Worm (Caenorhabditis elegans) whole organism, L1 larva: ENCODE data around the gene M04D8.8.
"Not testable (repeated sequence)": the region's sequence is repeated elsewhere in the genome, so short reads cannot be mapped to it uniquely, and the experiment has no call there.

Source experiments
- C04F5.9 ChIP-seq: sonication (generic microtip); optimal IDR thresholded peaks from 2 replicates; lab custom pipeline; 2016; ENCODE audit warnings: missing genetic modification characterization, missing compliant biosample characterization
- Y116A8C.19 ChIP-seq: sonication (generic microtip); optimal IDR thresholded peaks from 2 replicates; lab custom pipeline; 2016; ENCODE audit warnings: missing compliant biosample characterization, missing genetic modification characterization, borderline replicate concordance
- aha-1 ChIP-seq: fragments of 150-350 bp; optimal IDR thresholded peaks from 2 replicates; lab custom pipeline; 2014; ENCODE audit warnings: missing biosample characterization, missing genetic modification characterization
- aly-2 ChIP-seq: fragments of 150-350 bp; optimal IDR thresholded peaks from 2 replicates; lab custom pipeline; 2014; ENCODE audit warnings: missing biosample characterization, missing genetic modification characterization
- ama-1 ChIP-seq: fragments of 150-350 bp; optimal IDR thresholded peaks from 2 replicates; lab custom pipeline; 2014
- blmp-1 ChIP-seq: fragments of 150-350 bp; optimal IDR thresholded peaks from 2 replicates; lab custom pipeline; 2014; ENCODE audit warnings: missing biosample characterization, missing genetic modification characterization
- ceh-88 ChIP-seq: fragments of 200-800 bp; sonication (Bioruptor generic); IDR thresholded peaks from 2 replicates; pipeline ENCODE4 v1.3.6; 2022; ENCODE audit warnings: missing genetic modification characterization, missing compliant biosample characterization
- egl-27 ChIP-seq, 2 experiments: fragments of 150-350 bp in 1 of 2; sonication (generic microtip); optimal IDR thresholded peaks; 3 replicates each; lab custom pipeline; 2017 to 2018; ENCODE audit warnings: missing biosample characterization in 2 of 2, missing genetic modification characterization in 2 of 2, missing genetic modification reagents in 2 of 2
- elt-2 ChIP-seq: sonication (generic microtip); optimal IDR thresholded peaks from 2 replicates; lab custom pipeline; 2016; ENCODE audit warnings: missing genetic modification characterization, mild to moderate bottlenecking, inconsistent platforms, missing compliant biosample characterization, missing genetic modification reagents
- fkh-8 ChIP-seq: sonication (generic microtip); optimal IDR thresholded peaks from 2 replicates; lab custom pipeline; 2016; ENCODE audit warnings: mild to moderate bottlenecking, missing genetic modification characterization, missing compliant biosample characterization
- hlh-17 ChIP-seq: fragments of 200-800 bp; sonication (Bioruptor generic); optimal IDR thresholded peaks from 2 replicates; lab custom pipeline; 2018; ENCODE audit warnings: missing genetic modification characterization, mild to moderate bottlenecking, missing compliant biosample characterization, moderate library complexity, borderline replicate concordance
- hpl-2 ChIP-seq: fragments of 150-350 bp; optimal IDR thresholded peaks from 2 replicates; lab custom pipeline; 2014; ENCODE audit warnings: missing biosample characterization, missing genetic modification reagents, missing genetic modification characterization
- isw-1 ChIP-seq: fragments of 200-800 bp; sonication (Bioruptor generic); IDR thresholded peaks from 2 replicates; pipeline ENCODE4 v1.3.6; 2022; ENCODE audit warnings: missing genetic modification characterization, missing compliant biosample characterization
- mab-9 ChIP-seq: fragments of 200-800 bp; sonication (Bioruptor generic); IDR thresholded peaks from 2 replicates; pipeline ENCODE4 v1.3.6; 2022; ENCODE audit warnings: missing genetic modification reagents, missing genetic modification characterization, missing compliant biosample characterization
- mep-1 ChIP-seq: fragments of 150-350 bp; optimal IDR thresholded peaks from 2 replicates; lab custom pipeline; 2014; ENCODE audit warnings: missing biosample characterization, missing genetic modification characterization
- nhr-12 ChIP-seq: sonication (generic microtip); optimal IDR thresholded peaks from 2 replicates; lab custom pipeline; 2017; ENCODE audit warnings: missing biosample characterization, missing genetic modification characterization
- nhr-19 ChIP-seq: fragments of 200-800 bp; sonication (Bioruptor generic); conservative IDR thresholded peaks from 2 replicates; pipeline ENCODE4 v1.3.6; 2022; ENCODE audit warnings: missing genetic modification characterization, missing compliant biosample characterization
- nhr-20 ChIP-seq: sonication (generic microtip); optimal IDR thresholded peaks from 2 replicates; lab custom pipeline; 2016; ENCODE audit warnings: mild to moderate bottlenecking, missing genetic modification characterization, missing compliant biosample characterization
- nhr-47 ChIP-seq: sonication (generic microtip); optimal IDR thresholded peaks from 2 replicates; lab custom pipeline; 2016; ENCODE audit warnings: mild to moderate bottlenecking, missing genetic modification characterization, moderate library complexity, missing compliant biosample characterization
- nhr-71 ChIP-seq: sonication (generic microtip); optimal IDR thresholded peaks from 2 replicates; lab custom pipeline; 2016; ENCODE audit warnings: mild to moderate bottlenecking, missing genetic modification characterization, moderate library complexity, missing compliant biosample characterization
- nhr-76 ChIP-seq: sonication (generic microtip); optimal IDR thresholded peaks from 2 replicates; lab custom pipeline; 2017; ENCODE audit warnings: missing biosample characterization, missing genetic modification characterization
- nhr-84 ChIP-seq: sonication (generic microtip); optimal IDR thresholded peaks from 2 replicates; lab custom pipeline; 2017; ENCODE audit warnings: missing biosample characterization, missing genetic modification characterization
- pag-3 ChIP-seq: sonication (generic microtip); optimal IDR thresholded peaks from 2 replicates; lab custom pipeline; 2017; ENCODE audit warnings: missing genetic modification characterization, mild to moderate bottlenecking, missing compliant biosample characterization, antibody characterized with exemption, borderline replicate concordance; ENCODE audit not compliant: insufficient read depth
- pqm-1 ChIP-seq: sonication (generic microtip); optimal IDR thresholded peaks from 3 replicates; lab custom pipeline; 2017; ENCODE audit warnings: missing biosample characterization, missing genetic modification characterization
- snu-23 ChIP-seq: sonication (generic microtip); optimal IDR thresholded peaks from 2 replicates; lab custom pipeline; 2016; ENCODE audit warnings: missing genetic modification characterization, missing compliant biosample characterization
- swsn-7 ChIP-seq: sonication (generic microtip); optimal IDR thresholded peaks from 2 replicates; lab custom pipeline; 2016; ENCODE audit warnings: missing genetic modification characterization, missing compliant biosample characterization
- tbx-2 ChIP-seq: sonication (generic microtip); optimal IDR thresholded peaks from 2 replicates; lab custom pipeline; 2016; ENCODE audit warnings: missing genetic modification characterization, missing compliant biosample characterization
- unc-130 ChIP-seq: fragments of 150-350 bp; optimal IDR thresholded peaks from 2 replicates; lab custom pipeline; 2017; ENCODE audit warnings: missing biosample characterization, missing genetic modification characterization, inconsistent platforms
- unc-62 ChIP-seq: fragments of 150-350 bp; optimal IDR thresholded peaks from 2 replicates; lab custom pipeline; 2014; ENCODE audit warnings: missing biosample characterization, missing genetic modification reagents, missing genetic modification characterization
- unc-86 ChIP-seq: sonication (generic microtip); optimal IDR thresholded peaks from 2 replicates; lab custom pipeline; 2016; ENCODE audit warnings: missing genetic modification characterization, missing compliant biosample characterization
- unc-98 ChIP-seq: fragments of 200-800 bp; sonication (Bioruptor generic); IDR thresholded peaks from 2 replicates; pipeline ENCODE4 v1.3.6; 2022; ENCODE audit warnings: missing genetic modification characterization, missing compliant biosample characterization
- vab-15 ChIP-seq: sonication (generic microtip); optimal IDR thresholded peaks from 2 replicates; lab custom pipeline; 2017; ENCODE audit warnings: missing genotype, mild to moderate bottlenecking, missing genetic modification characterization, missing compliant biosample characterization
- ztf-11 ChIP-seq, 2 experiments: sonication (generic microtip); optimal IDR thresholded peaks; 2 replicates each; lab custom pipeline; 2016 to 2017; ENCODE audit warnings: missing genetic modification characterization in 2 of 2, missing biosample characterization in 1 of 2, missing compliant biosample characterization in 1 of 2

M04D8.8 gene

DNA sequence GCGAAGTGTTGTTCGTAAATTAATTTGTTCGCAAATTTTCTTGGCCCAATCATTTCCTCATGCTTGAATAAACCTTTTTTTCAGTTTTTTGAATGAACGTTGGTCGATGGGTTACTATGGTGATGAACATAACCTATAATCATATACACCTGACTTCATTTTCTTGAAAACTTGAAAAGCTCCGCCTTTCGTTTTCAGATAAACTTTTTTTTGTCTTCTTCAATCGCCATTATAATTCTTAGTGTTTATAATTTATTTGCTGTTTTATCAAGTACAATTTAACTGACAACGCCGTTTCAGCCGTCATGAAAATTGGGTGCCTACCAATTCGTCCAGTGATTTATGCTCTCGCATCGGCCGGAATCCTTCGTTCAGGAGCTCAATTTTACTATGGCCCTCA lies 3.2 kb downstream of the M04D8.8 start, which contains the start of gene M04D8.7:
TSS of gene M04D8.7 (plus strand) at position 301 of the 400 bp plus-strand sequence.
- TF ChIP-seq ztf-11 (tag; optimal IDR thresholded peaks at IDR 0.05; lab: Kevin White, UChicago) (no peak), fkh-8 (tag; lab: Kevin White, UChicago) (peak; percentile 41), nhr-71 (tag; lab: Kevin White, UChicago) (peak; percentile 12), elt-2 (tag; lab: Kevin White, UChicago) (no peak)

ce11 chrIII:10040013-10040412 lies 6.0 kb downstream of the M04D8.8 start, which contains the start of gene T16G12.7:
TSS of gene T16G12.7 (minus strand) at chrIII:10040113.
- TF ChIP-seq unc-86 (tag; lab: Kevin White, UChicago) (no peak), aly-2 (tag; lab: Kevin White, UChicago) (no peak), hpl-2 (GFP tag; lab: Kevin White, UChicago) (no peak), ceh-88 (GFP tag; lab: Robert Waterston, UW) (no peak), C04F5.9 (no peak)

DNA sequence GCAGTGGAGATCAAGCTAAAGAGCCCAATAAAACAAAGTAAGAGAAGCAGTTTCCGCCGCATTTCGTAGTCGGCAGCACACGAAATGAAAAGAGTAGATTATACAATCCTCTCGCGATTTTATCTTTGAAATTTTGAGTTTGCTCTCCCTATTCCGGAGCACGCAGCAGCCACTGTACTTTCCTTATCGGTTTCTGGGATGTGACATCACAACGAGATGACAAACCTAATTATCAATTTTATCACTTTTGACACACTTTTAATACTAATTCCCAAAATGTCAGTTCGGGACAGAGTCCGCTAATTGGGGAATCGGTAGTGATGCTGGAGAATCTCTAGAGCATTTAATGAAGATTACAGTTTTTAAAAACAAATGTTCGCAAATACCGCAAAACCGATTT lies 15.7 kb downstream of the M04D8.8 start, which contains the start of gene T16G12.1:
TSS of gene T16G12.1 (minus strand) at position 176 of the 400 bp plus-strand sequence.
- TF ChIP-seq mep-1, result no peak
- TF ChIP-seq pqm-1 (tag; lab: Kevin White, UChicago), result no peak
- TF ChIP-seq elt-2 (tag; lab: Kevin White, UChicago), result peak; percentile 61
- no peak for TF ChIP-seq pag-3 (tag; lab: Kevin White, UChicago)
- TF ChIP-seq nhr-76 (tag; lab: Kevin White, UChicago), result no peak

- TF ChIP-seq ama-1 (lab: Kevin White, UChicago); swsn-7 (tag; lab: Kevin White, UChicago); vab-15: not testable (repeated sequence)
Observed at ce11 chrIII:10050321-10050720, 16.3 kb downstream of the M04D8.8 start, which contains the start of gene T16G12.3. TSS of gene T16G12.3 (plus strand) at chrIII:10050621.

DNA sequence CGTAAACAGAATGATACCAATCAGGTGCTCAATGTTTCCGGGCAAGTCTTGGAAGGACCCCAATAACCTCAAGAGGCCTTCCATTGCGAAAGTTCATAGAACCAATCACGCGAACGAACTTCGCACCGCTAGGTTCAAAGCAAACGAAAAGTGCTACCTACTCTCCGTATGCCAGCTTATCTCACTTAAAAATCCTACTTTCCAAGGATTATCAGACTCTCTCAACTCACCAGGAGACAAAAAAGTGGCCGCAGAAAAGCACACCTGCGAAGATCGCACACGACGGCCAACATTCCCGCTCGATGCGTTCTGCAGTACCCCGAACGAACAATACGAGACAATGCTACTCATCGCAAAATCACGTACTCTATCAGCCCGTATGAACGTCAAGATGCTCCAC lies 19.3 kb downstream of the M04D8.8 start, which contains the start of gene T16G12.12:
TSS of gene T16G12.12 (plus strand) at position 301 of the 400 bp plus-strand sequence.
- TF ChIP-seq unc-130 (tag; lab: Kevin White, UChicago); hlh-17 (GFP tag; lab: Kevin White, UChicago); tbx-2 (tag; lab: Kevin White, UChicago): not testable (repeated sequence)
- TF ChIP-seq, all 84 proteins: peak for 0; not testable (repeated sequence) for 84

- TF ChIP-seq nhr-12 (tag; lab: Kevin White, UChicago), result no peak
- no peak for TF ChIP-seq unc-98
- no peak for TF ChIP-seq ama-1 (lab: Kevin White, UChicago)
- no peak for TF ChIP-seq snu-23 (GFP tag; lab: Kevin White, UChicago)
- TF ChIP-seq nhr-47 (tag; lab: Kevin White, UChicago), result no peak
- no peak for TF ChIP-seq nhr-20 (tag; lab: Kevin White, UChicago)
- TF ChIP-seq hpl-2 (GFP tag; lab: Kevin White, UChicago), result no peak
- TF ChIP-seq unc-62, result no peak
- TF ChIP-seq Y116A8C.19, result no peak
- no peak for TF ChIP-seq aha-1 (tag; lab: Kevin White, UChicago)
- TF ChIP-seq nhr-84 (tag; lab: Kevin White, UChicago), result no peak
- no peak for TF ChIP-seq blmp-1
- TF ChIP-seq mab-9 (GFP tag; lab: Robert Waterston, UW), result no peak
- TF ChIP-seq isw-1 (GFP tag; lab: Robert Waterston, UW), result no peak
- no peak for TF ChIP-seq egl-27 (tag; optimal IDR thresholded peaks at IDR 0.05; lab: Kevin White, UChicago)
- TF ChIP-seq nhr-19 (GFP tag; lab: Robert Waterston, UW), result no peak
- TF ChIP-seq, all 84 proteins: peak for 0
Observed at ce11 chrIII:10056033-10056432, 22.1 kb downstream of the M04D8.8 start, which contains the start of gene T16G12.10. TSS of gene T16G12.10 (minus strand) at chrIII:10056133.
